Fruit fly (Drosophila melanogaster) whole organism, embryonic: ENCODE results near the gene mst.
A peak's percentile ranks its signal among the peaks of the same experiment; 100 is the strongest.

ENCODE experiments used
- Adf1 ChIP-seq: fragments of 200-800 bp; sonication (Bioruptor generic); IDR thresholded peaks from 2 replicates; pipeline ENCODE4 v1.3.6; 2022; ENCODE audit warnings: missing biosample characterization, missing genetic modification characterization
- B-H1 ChIP-seq: fragments of 200-800 bp; sonication (Bioruptor generic); IDR thresholded peaks from 3 replicates; pipeline ENCODE4 v1.3.6; 2022; ENCODE audit warnings: missing biosample characterization, missing genetic modification characterization
- CG10147 ChIP-seq: fragments of 200-800 bp; sonication (Bioruptor generic); optimal IDR thresholded peaks from 2 replicates; lab custom pipeline; 2019; ENCODE audit warnings: missing biosample characterization, mild to moderate bottlenecking, missing genetic modification characterization, moderate library complexity
- CG10979 ChIP-seq: fragments of 200-800 bp; sonication (Bioruptor generic); optimal IDR thresholded peaks from 2 replicates; lab custom pipeline; 2018; ENCODE audit warnings: missing biosample characterization, mild to moderate bottlenecking, missing genetic modification characterization, moderate library complexity
- CG11560 ChIP-seq: fragments of 200-800 bp; sonication (Bioruptor generic); IDR thresholded peaks from 3 replicates; pipeline ENCODE4 v1.3.6; 2022; ENCODE audit warnings: missing biosample characterization, missing genetic modification characterization
- CG12659 ChIP-seq: fragments of 200-800 bp; sonication (Bioruptor generic); optimal IDR thresholded peaks from 3 replicates; lab custom pipeline; 2017; ENCODE audit warnings: mild to moderate bottlenecking, missing biosample characterization, missing genetic modification reagents, missing genetic modification characterization
- CG13424 ChIP-seq: fragments of 200-800 bp; sonication (Bioruptor generic); optimal IDR thresholded peaks from 2 replicates; lab custom pipeline; 2019; ENCODE audit warnings: missing biosample characterization, mild to moderate bottlenecking, missing genetic modification characterization, moderate library complexity
- CG1602 ChIP-seq: fragments of 200-800 bp; sonication (Bioruptor generic); optimal IDR thresholded peaks from 3 replicates; lab custom pipeline; 2016; ENCODE audit warnings: missing biosample characterization, missing genetic modification characterization
- CG1647 ChIP-seq: fragments of 200-800 bp; sonication (Bioruptor generic); optimal IDR thresholded peaks from 3 replicates; lab custom pipeline; 2016; ENCODE audit warnings: missing biosample characterization, missing genetic modification characterization
- CG17359 ChIP-seq: fragments of 200-800 bp; sonication (Bioruptor generic); optimal IDR thresholded peaks from 3 replicates; lab custom pipeline; 2018; ENCODE audit warnings: missing biosample characterization, mild to moderate bottlenecking, missing genetic modification characterization, moderate library complexity
- CG18011 ChIP-seq: fragments of 200-800 bp; sonication (Bioruptor generic); optimal IDR thresholded peaks from 2 replicates; lab custom pipeline; 2017; ENCODE audit warnings: missing biosample characterization, missing genetic modification characterization, mild to moderate bottlenecking, moderate library complexity, missing genotype
- CG18262 ChIP-seq: fragments of 200-800 bp; optimal IDR thresholded peaks from 3 replicates; lab custom pipeline; 2019; ENCODE audit warnings: missing biosample characterization, mild to moderate bottlenecking, missing genetic modification characterization, moderate library complexity
- CG31365 ChIP-seq: fragments of 200-800 bp; sonication (Bioruptor generic); optimal IDR thresholded peaks from 2 replicates; lab custom pipeline; 2018; ENCODE audit warnings: missing biosample characterization, mild to moderate bottlenecking, missing genetic modification characterization
- CG3281 ChIP-seq: fragments of 200-800 bp; sonication (Bioruptor generic); optimal IDR thresholded peaks from 3 replicates; lab custom pipeline; 2017; ENCODE audit warnings: missing biosample characterization, mild to moderate bottlenecking, missing genetic modification characterization
- CG3407 ChIP-seq: fragments of 200-800 bp; sonication (Bioruptor generic); optimal IDR thresholded peaks from 2 replicates; lab custom pipeline; 2018; ENCODE audit warnings: missing biosample characterization, mild to moderate bottlenecking, missing genetic modification characterization
- CG4617 ChIP-seq: fragments of 200-800 bp; sonication (Bioruptor generic); optimal IDR thresholded peaks from 3 replicates; lab custom pipeline; 2016; ENCODE audit warnings: missing biosample characterization, missing genetic modification characterization, borderline replicate concordance
- CG4854 ChIP-seq: fragments of 200-800 bp; sonication (Bioruptor generic); optimal IDR thresholded peaks from 2 replicates; lab custom pipeline; 2016; ENCODE audit warnings: missing biosample characterization, missing genetic modification characterization, inconsistent platforms
- CG6765 ChIP-seq: fragments of 200-800 bp; sonication (Bioruptor generic); optimal IDR thresholded peaks from 3 replicates; lab custom pipeline; 2017; ENCODE audit warnings: missing biosample characterization, mild to moderate bottlenecking, missing genetic modification characterization
- CrebB ChIP-seq: fragments of 200-800 bp; sonication (Bioruptor generic); optimal IDR thresholded peaks from 3 replicates; lab custom pipeline; 2018; ENCODE audit warnings: missing biosample characterization, mild to moderate bottlenecking, missing genetic modification characterization
- D ChIP-seq, 2 experiments: fragments of 200-800 bp in 1 of 2; fragments of >200 bp in 1 of 2; sonication (Bioruptor generic) in 1 of 2; optimal IDR thresholded peaks; 2 replicates in 1 of 2; 3 replicates in 1 of 2; lab custom pipeline; 2017; ENCODE audit warnings: mild to moderate bottlenecking in 1 of 2, missing biosample characterization in 1 of 2, missing genetic modification characterization in 1 of 2, missing genetic modification reagents in 1 of 2
- Doc3 ChIP-seq: fragments of 200-800 bp; sonication (Bioruptor generic); IDR thresholded peaks from 3 replicates; pipeline ENCODE4 v1.3.6; 2022; ENCODE audit warnings: missing biosample characterization, missing genetic modification characterization; ENCODE audit not compliant: partially characterized antibody
- E2f1 ChIP-seq: fragments of 200-800 bp; sonication (Bioruptor generic); IDR thresholded peaks from 2 replicates; pipeline ENCODE4 v1.3.6; 2022; ENCODE audit warnings: missing biosample characterization, missing genetic modification characterization
- Ets65A ChIP-seq: fragments of 200-800 bp; sonication (Bioruptor generic); peaks from one replicate; lab custom pipeline; 2016; ENCODE audit warnings: missing biosample characterization, missing genetic modification characterization
- Ets97D ChIP-seq: fragments of 200-800 bp; sonication (Bioruptor generic); optimal IDR thresholded peaks from 3 replicates; lab custom pipeline; 2016; ENCODE audit warnings: missing biosample characterization, missing genetic modification characterization
- GATAe ChIP-seq: fragments of 200-800 bp; sonication (Bioruptor generic); conservative IDR thresholded peaks from 2 replicates; pipeline ENCODE4 v1.3.6; 2022; ENCODE audit warnings: missing biosample characterization, missing genetic modification characterization
- HLH3B ChIP-seq: fragments of 200-800 bp; sonication (Bioruptor generic); IDR thresholded peaks from 2 replicates; pipeline ENCODE4 v1.3.6; 2022; ENCODE audit warnings: missing biosample characterization, missing genetic modification characterization
- Hey ChIP-seq: fragments of 200-800 bp; sonication (Bioruptor generic); optimal IDR thresholded peaks from 3 replicates; lab custom pipeline; 2018; ENCODE audit warnings: missing biosample characterization, mild to moderate bottlenecking, missing genetic modification characterization
- Hr78 ChIP-seq, 2 experiments: fragments of 200-800 bp in 1 of 2; fragments of >200 bp in 1 of 2; sonication (Bioruptor generic) in 1 of 2; optimal IDR thresholded peaks; 2 replicates each; lab custom pipeline; 2017 to 2019; ENCODE audit warnings: missing biosample characterization in 2 of 2, missing genetic modification characterization in 2 of 2, mild to moderate bottlenecking in 1 of 2, moderate library complexity in 1 of 2
- Nf-YB ChIP-seq: fragments of 200-800 bp; sonication (Bioruptor generic); optimal IDR thresholded peaks from 3 replicates; lab custom pipeline; 2019; ENCODE audit warnings: missing biosample characterization, mild to moderate bottlenecking, missing genetic modification characterization, moderate library complexity
- Oli ChIP-seq: fragments of 200-800 bp; sonication (Bioruptor generic); optimal IDR thresholded peaks from 2 replicates; lab custom pipeline; 2018; ENCODE audit warnings: missing biosample characterization, mild to moderate bottlenecking, missing genetic modification characterization, moderate library complexity
- Pdp1 ChIP-seq, 2 experiments: fragments of 200-800 bp; sonication (Bioruptor generic); optimal IDR thresholded peaks; 3 replicates each; lab custom pipeline; 2016; ENCODE audit warnings: missing biosample characterization in 2 of 2, missing genetic modification characterization in 2 of 2, mild to moderate bottlenecking in 1 of 2, moderate library complexity in 1 of 2
- Ravus ChIP-seq: fragments of 200-800 bp; sonication (Bioruptor generic); IDR thresholded peaks from 2 replicates; pipeline ENCODE4 v1.3.6; 2022; ENCODE audit warnings: missing biosample characterization, missing genetic modification characterization
- YL-1 ChIP-seq: fragments of 200-800 bp; sonication (Bioruptor generic); optimal IDR thresholded peaks from 3 replicates; lab custom pipeline; 2017; ENCODE audit warnings: missing biosample characterization, mild to moderate bottlenecking, missing genetic modification characterization
- bab2 ChIP-seq: fragments of 200-800 bp; sonication (Bioruptor generic); optimal IDR thresholded peaks from 2 replicates; lab custom pipeline; 2016; ENCODE audit warnings: missing biosample characterization, missing genetic modification characterization
- bsh ChIP-seq, 2 experiments: fragments of 200-800 bp; sonication (Bioruptor generic); optimal IDR thresholded peaks; 2 replicates each; lab custom pipeline; 2017 to 2018; ENCODE audit warnings: mild to moderate bottlenecking in 2 of 2, missing biosample characterization in 2 of 2, missing genetic modification characterization in 2 of 2, moderate library complexity in 1 of 2
- caup ChIP-seq: fragments of 200-800 bp; sonication (Bioruptor generic); optimal IDR thresholded peaks from 3 replicates; lab custom pipeline; 2017; ENCODE audit warnings: missing biosample characterization, mild to moderate bottlenecking, missing genetic modification characterization, moderate library complexity; ENCODE audit not compliant: severe bottlenecking
- cwo ChIP-seq: fragments of 200-800 bp; sonication (Bioruptor generic); optimal IDR thresholded peaks from 3 replicates; lab custom pipeline; 2017; ENCODE audit warnings: missing biosample characterization, missing genetic modification characterization, mild to moderate bottlenecking, moderate library complexity, missing genetic modification reagents
- dmrt11E ChIP-seq: fragments of 200-800 bp; sonication (Bioruptor generic); optimal IDR thresholded peaks from 3 replicates; lab custom pipeline; 2018; ENCODE audit warnings: missing biosample characterization, mild to moderate bottlenecking, missing genetic modification characterization, moderate library complexity
- eyg ChIP-seq: fragments of 200-800 bp; sonication (Bioruptor generic); optimal IDR thresholded peaks from 3 replicates; lab custom pipeline; 2016; ENCODE audit warnings: missing biosample characterization, missing genetic modification characterization
- lbe ChIP-seq: fragments of 200-800 bp; sonication (Bioruptor generic); optimal IDR thresholded peaks from 2 replicates; lab custom pipeline; 2016; ENCODE audit warnings: missing biosample characterization, mild to moderate bottlenecking, missing genetic modification characterization
- nom ChIP-seq: fragments of 200-800 bp; sonication (Bioruptor generic); optimal IDR thresholded peaks from 2 replicates; lab custom pipeline; 2017; ENCODE audit warnings: missing biosample characterization, missing genetic modification characterization, mild to moderate bottlenecking, moderate library complexity, missing genetic modification reagents
- odd ChIP-seq: fragments of 200-800 bp; sonication (Bioruptor generic); optimal IDR thresholded peaks from 2 replicates; lab custom pipeline; 2017; ENCODE audit warnings: missing biosample characterization, mild to moderate bottlenecking, missing genetic modification characterization
- psq ChIP-seq: fragments of 200-800 bp; sonication (Bioruptor generic); optimal IDR thresholded peaks from 2 replicates; lab custom pipeline; 2017; ENCODE audit warnings: missing biosample characterization, missing genetic modification characterization
- sc ChIP-seq, 3 experiments: fragments of >200 bp in 2 of 3; fragments of 200-800 bp in 1 of 3; sonication (Bioruptor generic) in 1 of 3; optimal IDR thresholded peaks; 2 replicates in 2 of 3; 3 replicates in 1 of 3; lab custom pipeline; 2017; ENCODE audit warnings: mild to moderate bottlenecking in 1 of 3, missing biosample characterization in 1 of 3, missing genetic modification characterization in 1 of 3, missing genetic modification reagents in 1 of 3
- sens ChIP-seq: fragments of 200-800 bp; sonication (Bioruptor generic); peaks from one replicate; lab custom pipeline; 2016; ENCODE audit warnings: missing biosample characterization, missing genetic modification characterization
- sens-2 ChIP-seq: fragments of 200-800 bp; sonication (Bioruptor generic); IDR thresholded peaks from 2 replicates; pipeline ENCODE4 v1.3.6; 2022; ENCODE audit warnings: missing biosample characterization, missing genetic modification characterization
- sisA ChIP-seq: fragments of 200-800 bp; sonication (Bioruptor generic); IDR thresholded peaks from 2 replicates; pipeline ENCODE4 v1.3.6; 2022; ENCODE audit warnings: missing biosample characterization, missing genetic modification characterization
- ssp ChIP-seq: fragments of 200-800 bp; sonication (Bioruptor generic); IDR thresholded peaks from 2 replicates; pipeline ENCODE4 v1.3.6; 2022; ENCODE audit warnings: missing biosample characterization, missing genetic modification characterization

The mst gene

dm6 chrX:21345036-21345500, 43.7 kb upstream of the mst start, which contains the start of gene dod (continued):
- TF ChIP-seq Nf-YB (GFP tag; lab: Kevin White, UChicago) (peak; percentile 37), Ets97D (GFP tag; lab: Kevin White, UChicago) (peak; percentile 65), CG18011 (GFP tag; lab: Kevin White, UChicago) (peak; percentile 10), GATAe (GFP tag; lab: Robert Waterston, UW) (no peak), CG10979 (tag; lab: Kevin White, UChicago) (peak; percentile 11), Hr78 (GFP tag; optimal IDR thresholded peaks at IDR 0.05; lab: Kevin White, UChicago) (no peak), CG10147 (GFP tag; lab: Kevin White, UChicago) (peak; percentile 16), Adf1 (GFP tag; lab: Robert Waterston, UW) (peak; percentile 44), Doc3 (peak; percentile 51; the same call in 2 of the 3 replicates), dmrt11E (no peak), CG3281 (GFP tag; lab: Kevin White, UChicago) (peak; percentile 49), eyg (no peak), odd (GFP tag; lab: Kevin White, UChicago) (no peak), HLH3B (no peak), sens (GFP tag; lab: Kevin White, UChicago) (peak; percentile 90), CG12659 (peak; percentile 83), caup (GFP tag; lab: Kevin White, UChicago) (peak; percentile 24), Oli (peak; percentile 42), CG13424 (tag; lab: Kevin White, UChicago) (peak; percentile 43), CG6765 (peak; percentile 17), cwo (peak; percentile 26), CG1647 (GFP tag; lab: Kevin White, UChicago) (no peak), CG31365 (tag; lab: Kevin White, UChicago) (no peak), CrebB (tag; lab: Kevin White, UChicago) (no peak), CG3407 (GFP tag; lab: Kevin White, UChicago) (no peak), Ets65A (GFP tag; lab: Kevin White, UChicago) (peak; percentile 90), CG17359 (peak; percentile 51), D (optimal IDR thresholded peaks at IDR 0.05; lab: Kevin White, UChicago) (no peak), D (GFP tag; optimal IDR thresholded peaks at IDR 0.05; lab: Kevin White, UChicago) (no peak), bab2 (GFP tag; lab: Kevin White, UChicago) (peak; percentile 57), lbe (GFP tag; lab: Kevin White, UChicago) (no peak), psq (GFP tag; lab: Kevin White, UChicago) (no peak), sisA (peak; percentile 30; the same call in 1 of the 2 replicates), Pdp1 (GFP tag; optimal IDR thresholded peaks at IDR 0.05; lab: Kevin White, UChicago) (peak; percentile 26 to 53), nom (peak; percentile 26), E2f1 (GFP tag; lab: Robert Waterston, UW) (peak; percentile 20; the same call in 1 of the 2 replicates), CG4617 (GFP tag; lab: Kevin White, UChicago) (peak; percentile 84), ssp (GFP tag; lab: Robert Waterston, UW) (no peak), Ravus (GFP tag; lab: Robert Waterston, UW) (no peak), YL-1 (GFP tag; lab: Kevin White, UChicago) (peak; percentile 82), sc (optimal IDR thresholded peaks at IDR 0.05; lab: Kevin White, UChicago) (no peak), sc (GFP tag; optimal IDR thresholded peaks at IDR 0.05; lab: Kevin White, UChicago) (no peak), sens-2 (GFP tag; lab: Robert Waterston, UW) (0 out of 2 replicates have a peak, but pooled peaks have one; percentile 13), Hey (tag; lab: Kevin White, UChicago) (no peak), B-H1 (no peak), CG4854 (GFP tag; lab: Kevin White, UChicago) (no peak), CG11560 (tag; lab: Robert Waterston, UW) (peak; percentile 45; the same call in 2 of the 3 replicates), CG1602 (no peak), CG18262 (peak; percentile 54), bsh (GFP tag; optimal IDR thresholded peaks at IDR 0.05; lab: Kevin White, UChicago) (peak in 1 of 2 experiments; percentile 56)
